Fruit fly (Drosophila melanogaster) whole organism, prepupa: ENCODE data around the gene CG43167.

Source experiments
- CG10669 ChIP-seq: fragments of 200-800 bp; sonication (Bioruptor generic); optimal IDR thresholded peaks from 3 replicates; lab custom pipeline; 2018; ENCODE audit warnings: missing biosample characterization, mild to moderate bottlenecking, missing genetic modification characterization, moderate library complexity
- CG11294 ChIP-seq: fragments of 200-800 bp; sonication (Bioruptor generic); IDR thresholded peaks from 2 replicates; pipeline ENCODE4 v1.3.6; 2022; ENCODE audit warnings: missing biosample characterization, missing genetic modification characterization
- CG11762 ChIP-seq: fragments of 200-800 bp; sonication (Bioruptor generic); optimal IDR thresholded peaks from 3 replicates; lab custom pipeline; 2016; ENCODE audit warnings: missing biosample characterization, missing genetic modification characterization; ENCODE audit not compliant: insufficient read depth
- CG11902 ChIP-seq: fragments of 200-800 bp; sonication (Bioruptor generic); optimal IDR thresholded peaks from 3 replicates; lab custom pipeline; 2016; ENCODE audit warnings: missing biosample characterization, missing genetic modification characterization
- CG15336 ChIP-seq: fragments of 200-800 bp; sonication (Bioruptor generic); IDR thresholded peaks from 2 replicates; pipeline ENCODE4 v1.3.6; 2022; ENCODE audit warnings: missing biosample characterization, missing genetic modification characterization
- CG16779 ChIP-seq: fragments of 200-800 bp; sonication (Bioruptor generic); optimal IDR thresholded peaks from 3 replicates; lab custom pipeline; 2017; ENCODE audit warnings: missing biosample characterization, mild to moderate bottlenecking, missing genetic modification characterization
- CG32006 ChIP-seq: fragments of 200-800 bp; sonication (Bioruptor generic); optimal IDR thresholded peaks from 3 replicates; lab custom pipeline; 2017; ENCODE audit warnings: missing biosample characterization, mild to moderate bottlenecking, missing genetic modification characterization
- CG34406 ChIP-seq: fragments of 200-800 bp; sonication (Bioruptor generic); optimal IDR thresholded peaks from 3 replicates; lab custom pipeline; 2016; ENCODE audit warnings: missing biosample characterization, missing genetic modification characterization
- CG4318 ChIP-seq: fragments of 200-800 bp; sonication (Bioruptor generic); optimal IDR thresholded peaks from 3 replicates; lab custom pipeline; 2017; ENCODE audit warnings: missing biosample characterization, mild to moderate bottlenecking, missing genetic modification characterization
- CG6276 ChIP-seq: fragments of 200-800 bp; sonication (Bioruptor generic); optimal IDR thresholded peaks from 2 replicates; lab custom pipeline; 2017; ENCODE audit warnings: missing biosample characterization, mild to moderate bottlenecking, missing genetic modification characterization
- CG6792 ChIP-seq: fragments of 200-800 bp; sonication (Bioruptor generic); optimal IDR thresholded peaks from 3 replicates; lab custom pipeline; 2016; ENCODE audit warnings: missing biosample characterization, missing genetic modification characterization
- CG8319 ChIP-seq: fragments of 200-800 bp; sonication (Bioruptor generic); optimal IDR thresholded peaks from 3 replicates; lab custom pipeline; 2016; ENCODE audit warnings: missing biosample characterization, missing genetic modification characterization
- CG9139 ChIP-seq: fragments of 200-800 bp; sonication (Bioruptor generic); optimal IDR thresholded peaks from 3 replicates; lab custom pipeline; 2017; ENCODE audit warnings: missing biosample characterization, mild to moderate bottlenecking, missing genetic modification characterization
- Eip78C ChIP-seq: fragments of 200-800 bp; sonication (Bioruptor generic); peaks from one replicate; lab custom pipeline; 2016; ENCODE audit warnings: missing biosample characterization, missing genetic modification characterization
- Eip93F ChIP-seq: fragments of 200-800 bp; sonication (Bioruptor generic); optimal IDR thresholded peaks from 2 replicates; lab custom pipeline; 2016; ENCODE audit warnings: missing biosample characterization, mild to moderate bottlenecking, missing genetic modification characterization
- Ets21C ChIP-seq: fragments of 200-800 bp; sonication (Bioruptor generic); optimal IDR thresholded peaks from 3 replicates; lab custom pipeline; 2016; ENCODE audit warnings: missing biosample characterization, missing genetic modification characterization
- Gug ChIP-seq: fragments of 200-800 bp; sonication (Bioruptor generic); IDR thresholded peaks from 2 replicates; pipeline ENCODE4 v1.3.6; 2022; ENCODE audit warnings: missing biosample characterization, missing genetic modification characterization
- Hr39 ChIP-seq: fragments of 200-800 bp; sonication (Bioruptor generic); optimal IDR thresholded peaks from 2 replicates; lab custom pipeline; 2016; ENCODE audit warnings: missing biosample characterization, missing genetic modification characterization
- Hr4 ChIP-seq: fragments of 200-800 bp; sonication (Bioruptor generic); optimal IDR thresholded peaks from 3 replicates; lab custom pipeline; 2016; ENCODE audit warnings: missing biosample characterization, missing genetic modification characterization
- Lpt ChIP-seq: fragments of 200-800 bp; sonication (Bioruptor generic); optimal IDR thresholded peaks from 3 replicates; lab custom pipeline; 2016; ENCODE audit warnings: missing biosample characterization, missing genetic modification characterization
- Met ChIP-seq: fragments of 200-800 bp; sonication (Bioruptor generic); optimal IDR thresholded peaks from 3 replicates; lab custom pipeline; 2016; ENCODE audit warnings: missing biosample characterization, missing genetic modification characterization
- Smox ChIP-seq: fragments of 200-800 bp; sonication (Bioruptor generic); optimal IDR thresholded peaks from 3 replicates; lab custom pipeline; 2016; ENCODE audit warnings: missing biosample characterization, missing genetic modification characterization
- Sox102F ChIP-seq: fragments of 200-800 bp; sonication (Bioruptor generic); optimal IDR thresholded peaks from 2 replicates; lab custom pipeline; 2016; ENCODE audit warnings: missing biosample characterization, mild to moderate bottlenecking, missing genetic modification characterization
- Sox15 ChIP-seq: fragments of 200-800 bp; sonication (Bioruptor generic); optimal IDR thresholded peaks from 3 replicates; lab custom pipeline; 2016; ENCODE audit warnings: missing biosample characterization, missing genetic modification characterization
- achi ChIP-seq: fragments of 200-800 bp; sonication (Bioruptor generic); optimal IDR thresholded peaks from 3 replicates; lab custom pipeline; 2016; ENCODE audit warnings: missing biosample characterization, missing genetic modification characterization
- acj6 ChIP-seq: fragments of 200-800 bp; sonication (Bioruptor generic); optimal IDR thresholded peaks from 3 replicates; lab custom pipeline; 2016; ENCODE audit warnings: missing biosample characterization, missing genetic modification characterization
- cyc ChIP-seq: fragments of 200-800 bp; sonication (Bioruptor generic); optimal IDR thresholded peaks from 3 replicates; lab custom pipeline; 2016; ENCODE audit warnings: missing biosample characterization, missing genetic modification characterization
- dac ChIP-seq: fragments of 200-800 bp; sonication (Bioruptor generic); optimal IDR thresholded peaks from 2 replicates; lab custom pipeline; 2017; ENCODE audit warnings: missing biosample characterization, mild to moderate bottlenecking, missing genetic modification characterization
- dsx ChIP-seq: fragments of 200-800 bp; optimal IDR thresholded peaks from 3 replicates; lab custom pipeline; 2019; ENCODE audit warnings: missing biosample characterization, mild to moderate bottlenecking, missing genetic modification characterization, moderate library complexity; ENCODE audit not compliant: poor library complexity, severe bottlenecking
- eg ChIP-seq: fragments of 200-800 bp; sonication (Bioruptor generic); IDR thresholded peaks from 3 replicates; pipeline ENCODE4 v1.3.6; 2022; ENCODE audit warnings: missing biosample characterization, missing genetic modification characterization
- esn ChIP-seq: fragments of 200-800 bp; sonication (Bioruptor generic); optimal IDR thresholded peaks from 2 replicates; lab custom pipeline; 2016; ENCODE audit warnings: missing biosample characterization, mild to moderate bottlenecking, missing genetic modification characterization, moderate library complexity
- fd59A ChIP-seq: fragments of 200-800 bp; sonication (Bioruptor generic); optimal IDR thresholded peaks from 2 replicates; lab custom pipeline; 2017; ENCODE audit warnings: missing biosample characterization, mild to moderate bottlenecking, missing genetic modification characterization, missing genetic modification reagents
- fd85E ChIP-seq: fragments of 200-800 bp; sonication (Bioruptor generic); optimal IDR thresholded peaks from 3 replicates; lab custom pipeline; 2016; ENCODE audit warnings: missing biosample characterization, missing genetic modification characterization
- lz ChIP-seq: fragments of 200-800 bp; sonication (Bioruptor generic); optimal IDR thresholded peaks from 3 replicates; lab custom pipeline; 2016; ENCODE audit warnings: missing biosample characterization, missing genetic modification characterization
- net ChIP-seq: fragments of 200-800 bp; sonication (Bioruptor generic); optimal IDR thresholded peaks from 3 replicates; lab custom pipeline; 2016; ENCODE audit warnings: missing biosample characterization, missing genetic modification characterization
- salr ChIP-seq, 2 experiments: fragments of 200-800 bp; sonication (Bioruptor generic); optimal IDR thresholded peaks; 3 replicates each; lab custom pipeline; 2016 to 2018; ENCODE audit warnings: missing biosample characterization in 2 of 2, missing genetic modification characterization in 2 of 2, mild to moderate bottlenecking in 1 of 2
- spab ChIP-seq: fragments of 200-800 bp; sonication (Bioruptor generic); optimal IDR thresholded peaks from 2 replicates; lab custom pipeline; 2017; ENCODE audit warnings: missing biosample characterization, mild to moderate bottlenecking, missing genetic modification characterization, missing genetic modification reagents
- vri ChIP-seq: fragments of 200-800 bp; sonication (Bioruptor generic); optimal IDR thresholded peaks from 3 replicates; lab custom pipeline; 2016; ENCODE audit warnings: missing biosample characterization, mild to moderate bottlenecking, missing genetic modification characterization

The CG43167 gene

dm6 chr2L:11651910-11652498 is 5.2 kb upstream of the CG43167 start, which contains the start of the genes CG12307 and CG4983:
Gene CG12307, minus strand, starts transcription at chr2L:11652010.
Gene CG4983, plus strand, starts transcription at chr2L:11652448.
- TF ChIP-seq eg (GFP tag; lab: Robert Waterston, UW), result no peak
- no peak for TF ChIP-seq esn
- no peak for TF ChIP-seq CG16779 (tag; lab: Kevin White, UChicago)
- TF ChIP-seq fd85E (GFP tag; lab: Kevin White, UChicago), result no peak
- TF ChIP-seq CG8319, result no peak
- no peak for TF ChIP-seq CG6792 (GFP tag; lab: Kevin White, UChicago)
- no peak for TF ChIP-seq Smox (GFP tag; lab: Kevin White, UChicago)
- TF ChIP-seq CG11762 (GFP tag; lab: Kevin White, UChicago), result no peak
- no peak for TF ChIP-seq Gug
- TF ChIP-seq CG9139 (GFP tag; lab: Kevin White, UChicago), result no peak
- TF ChIP-seq CG11902 (GFP tag; lab: Kevin White, UChicago), result no peak
- TF ChIP-seq CG6276, result no peak
- no peak for TF ChIP-seq Lpt (GFP tag; lab: Kevin White, UChicago)
- no peak for TF ChIP-seq Sox15 (GFP tag; lab: Kevin White, UChicago)
- TF ChIP-seq cyc (GFP tag; lab: Kevin White, UChicago), result no peak
- TF ChIP-seq CG34406 (GFP tag; lab: Kevin White, UChicago), result no peak
- no peak for TF ChIP-seq Eip93F (GFP tag; lab: Kevin White, UChicago)
- TF ChIP-seq Sox102F (GFP tag; lab: Kevin White, UChicago), result no peak

dm6 chr2L:11662959-11663358 is 5.7 kb downstream of the CG43167 start, which contains the start of gene CG44477:
Gene CG44477, plus strand, starts transcription at chr2L:11663259.
- TF ChIP-seq Hr39 (no peak), CG4318 (GFP tag; lab: Kevin White, UChicago) (no peak), Eip78C (GFP tag; lab: Kevin White, UChicago) (no peak), dac (no peak), vri (GFP tag; lab: Kevin White, UChicago) (no peak)

dm6 chr2L:11694504-11694903 is 37.3 kb downstream of the CG43167 start, which contains the start of gene CG4988:
Gene CG4988, plus strand, starts transcription at chr2L:11694804.
- no peak for TF ChIP-seq CG15336 (GFP tag; lab: Robert Waterston, UW)
- TF ChIP-seq CG6792 (GFP tag; lab: Kevin White, UChicago), result no peak
- no peak for TF ChIP-seq lz (GFP tag; lab: Kevin White, UChicago)
- TF ChIP-seq CG11294 (GFP tag; lab: Robert Waterston, UW), result no peak
- TF ChIP-seq Hr4, result no peak
- no peak for TF ChIP-seq CG34406 (GFP tag; lab: Kevin White, UChicago)
- no peak for TF ChIP-seq CG8319
- TF ChIP-seq fd59A (GFP tag; lab: Kevin White, UChicago), result no peak
- no peak for TF ChIP-seq dsx (GFP tag; lab: Kevin White, UChicago)
- no peak for TF ChIP-seq esn
- TF ChIP-seq salr (GFP tag; optimal IDR thresholded peaks at IDR 0.05; lab: Kevin White, UChicago), result no peak
- no peak for TF ChIP-seq net
- no peak for TF ChIP-seq CG10669 (GFP tag; lab: Kevin White, UChicago)
- TF ChIP-seq achi (GFP tag; lab: Kevin White, UChicago), result no peak
- no peak for TF ChIP-seq spab (GFP tag; lab: Kevin White, UChicago)
- no peak for TF ChIP-seq Met (GFP tag; lab: Kevin White, UChicago)
- no peak for TF ChIP-seq acj6 (GFP tag; lab: Kevin White, UChicago)
- TF ChIP-seq Ets21C, result no peak
- no peak for TF ChIP-seq CG32006 (GFP tag; lab: Kevin White, UChicago)
